Worm (Caenorhabditis elegans) whole organism, L4 larva: ENCODE results near the gene gcy-3.

Experiments
- aly-2 ChIP-seq: sonication (generic microtip); optimal IDR thresholded peaks from 2 replicates; lab custom pipeline; 2018; ENCODE audit warnings: missing biosample characterization, missing genetic modification characterization
- dmd-9 ChIP-seq: fragments of 200-800 bp; sonication (Bioruptor generic); IDR thresholded peaks from 2 replicates; pipeline ENCODE4 v1.3.6; 2022; ENCODE audit warnings: missing genetic modification reagents, missing genetic modification characterization, missing compliant biosample characterization
- fos-1 ChIP-seq: fragments of 150-350 bp; optimal IDR thresholded peaks from 2 replicates; lab custom pipeline; 2014; ENCODE audit warnings: missing biosample characterization, missing genetic modification characterization
- nhr-76 ChIP-seq: fragments of 150-350 bp; optimal IDR thresholded peaks from 2 replicates; lab custom pipeline; 2014; ENCODE audit warnings: missing biosample characterization, missing genetic modification characterization
- skn-1 ChIP-seq: fragments of 150-350 bp; optimal IDR thresholded peaks from 2 replicates; lab custom pipeline; 2014; ENCODE audit warnings: missing biosample characterization, missing genetic modification characterization
- unc-130 ChIP-seq: sonication (generic microtip); optimal IDR thresholded peaks from 2 replicates; lab custom pipeline; 2016; ENCODE audit warnings: missing genetic modification reagents, missing genetic modification characterization, missing compliant biosample characterization
- zfp-2 ChIP-seq: sonication (generic microtip); optimal IDR thresholded peaks from 2 replicates; lab custom pipeline; 2016; ENCODE audit warnings: mild to moderate bottlenecking, missing genetic modification characterization, missing compliant biosample characterization

ce11 chrII:9466095-9466494 is 41.0 kb downstream of the gcy-3 start, which contains the start of gene chil-22:
- TF ChIP-seq skn-1 (no peak), zfp-2 (tag; lab: Kevin White, UChicago) (no peak), fos-1 (tag; lab: Kevin White, UChicago) (no peak), aly-2 (tag; lab: Kevin White, UChicago) (no peak), nhr-76 (no peak), dmd-9 (GFP tag; lab: Robert Waterston, UW) (no peak), unc-130 (no peak)
